Fruit fly (Drosophila melanogaster): ENCODE measurements around the gene sick.

DNA sequence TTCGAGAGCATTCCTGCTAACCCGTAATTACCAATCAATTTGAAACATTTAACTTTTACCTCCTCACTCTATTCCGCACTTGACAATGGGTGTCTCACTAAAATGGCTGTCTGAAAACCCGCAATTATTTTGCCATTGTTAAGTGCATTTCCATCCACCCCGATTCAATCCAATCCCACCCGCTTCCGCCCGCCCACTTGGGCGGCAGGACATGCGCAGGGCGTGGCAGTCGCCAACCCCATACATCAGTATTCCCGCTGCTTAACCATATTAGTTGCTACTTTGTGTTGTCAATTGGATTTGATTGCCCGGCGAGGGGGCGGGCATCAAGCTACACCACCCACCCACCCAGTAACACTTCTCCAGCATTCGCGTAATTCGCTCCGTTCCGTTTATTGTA is 30.8 kb upstream of the sick start:
- TF ChIP-seq rn (GFP tag; IDR thresholded peaks at IDR 0.05): no peak
- TF ChIP-seq Pif1A (GFP tag; optimal IDR thresholded peaks at IDR 0.05): no peak
- TF ChIP-seq CG14655 (GFP tag; optimal IDR thresholded peaks at IDR 0.05): no peak
- TF ChIP-seq CG32121 (GFP tag; IDR thresholded peaks at IDR 0.05): no peak
- no peak for TF ChIP-seq CG15710 (tag; optimal IDR thresholded peaks at IDR 0.05)
- TF ChIP-seq CG12605 (GFP tag; IDR thresholded peaks at IDR 0.05): no peak
- no peak for TF ChIP-seq CG8301 (tag; optimal IDR thresholded peaks at IDR 0.05)
- no peak for TF ChIP-seq CG4496 (GFP tag; IDR thresholded peaks at IDR 0.05)
- TF ChIP-seq EcR (GFP tag; optimal IDR thresholded peaks at IDR 0.05): no peak
- no peak for TF ChIP-seq Ets98B (GFP tag; IDR thresholded peaks at IDR 0.05)
- no peak for TF ChIP-seq CG13204 (GFP tag; optimal IDR thresholded peaks at IDR 0.05)
